Worm (Caenorhabditis elegans) whole organism, L3 larva: ENCODE data around the gene R10H10.3.

Source experiments
- R02D3.7 ChIP-seq: fragments of 150-350 bp; optimal IDR thresholded peaks from 2 replicates; lab custom pipeline; 2014; ENCODE audit warnings: missing biosample characterization, missing genetic modification characterization
- ZK546.5 ChIP-seq: sonication (generic microtip); optimal IDR thresholded peaks from 2 replicates; lab custom pipeline; 2017; ENCODE audit warnings: missing biosample characterization, missing genetic modification characterization
- aly-2 ChIP-seq: fragments of 150-350 bp; optimal IDR thresholded peaks from 2 replicates; lab custom pipeline; 2014; ENCODE audit warnings: missing biosample characterization, missing genetic modification characterization
- ama-1 ChIP-seq: fragments of 150-350 bp; optimal IDR thresholded peaks from 2 replicates; lab custom pipeline; 2018
- ceh-16 ChIP-seq: sonication (generic microtip); optimal IDR thresholded peaks from 2 replicates; lab custom pipeline; 2017; ENCODE audit warnings: missing biosample characterization, missing genetic modification characterization
- ceh-82 ChIP-seq: fragments of 150-350 bp; optimal IDR thresholded peaks from 2 replicates; lab custom pipeline; 2014; ENCODE audit warnings: missing biosample characterization, missing genetic modification characterization
- egl-27 ChIP-seq: sonication (generic microtip); optimal IDR thresholded peaks from 4 replicates; lab custom pipeline; 2017; ENCODE audit warnings: missing biosample characterization, missing genetic modification reagents, missing genetic modification characterization
- elt-2 ChIP-seq: sonication (generic microtip); optimal IDR thresholded peaks from 2 replicates; lab custom pipeline; 2016; ENCODE audit warnings: missing genetic modification reagents, mild to moderate bottlenecking, missing genetic modification characterization, missing compliant biosample characterization
- eor-1 ChIP-seq, 2 experiments: fragments of 150-350 bp; optimal IDR thresholded peaks; 2 replicates each; lab custom pipeline; 2014 to 2018; ENCODE audit warnings: missing biosample characterization in 2 of 2, missing genetic modification characterization in 2 of 2
- fos-1 ChIP-seq: fragments of 150-350 bp; optimal IDR thresholded peaks from 2 replicates; lab custom pipeline; 2014; ENCODE audit warnings: missing biosample characterization, missing genetic modification characterization
- hmg-11 ChIP-seq: sonication (generic microtip); optimal IDR thresholded peaks from 2 replicates; lab custom pipeline; 2016; ENCODE audit warnings: missing genetic modification characterization, missing compliant biosample characterization
- jun-1 ChIP-seq: fragments of 150-350 bp; optimal IDR thresholded peaks from 2 replicates; lab custom pipeline; 2014; ENCODE audit warnings: missing biosample characterization, missing genetic modification reagents, missing genetic modification characterization
- lin-39 ChIP-seq: fragments of 150-350 bp; optimal IDR thresholded peaks from 2 replicates; lab custom pipeline; 2018; ENCODE audit warnings: missing biosample characterization, missing genetic modification reagents, missing genetic modification characterization
- mml-1 ChIP-seq: fragments of 150-350 bp; sonication (generic microtip); optimal IDR thresholded peaks from 3 replicates; lab custom pipeline; 2014; ENCODE audit warnings: missing biosample characterization, missing genetic modification characterization
- nfya-1 ChIP-seq: sonication (generic microtip); optimal IDR thresholded peaks from 2 replicates; lab custom pipeline; 2017; ENCODE audit warnings: missing genetic modification characterization, mild to moderate bottlenecking, missing compliant biosample characterization, antibody characterized with exemption, moderate library complexity; ENCODE audit not compliant: insufficient read depth
- nhr-12 ChIP-seq: fragments of 150-350 bp; optimal IDR thresholded peaks from 2 replicates; lab custom pipeline; 2014; ENCODE audit warnings: missing biosample characterization, missing genetic modification characterization
- nhr-237 ChIP-seq: fragments of 150-350 bp; optimal IDR thresholded peaks from 2 replicates; lab custom pipeline; 2014; ENCODE audit warnings: missing biosample characterization, missing genetic modification characterization
- nhr-28 ChIP-seq: fragments of 150-350 bp; optimal IDR thresholded peaks from 2 replicates; lab custom pipeline; 2014; ENCODE audit warnings: missing biosample characterization, missing genetic modification characterization
- nhr-67 ChIP-seq: fragments of 150-350 bp; optimal IDR thresholded peaks from 2 replicates; lab custom pipeline; 2014; ENCODE audit warnings: missing biosample characterization, missing genetic modification characterization
- pha-4 ChIP-seq: fragments of 150-350 bp; optimal IDR thresholded peaks from 2 replicates; lab custom pipeline; 2014; ENCODE audit warnings: missing biosample characterization, missing genetic modification reagents, missing genetic modification characterization
- pqm-1 ChIP-seq: fragments of 150-350 bp; optimal IDR thresholded peaks from 2 replicates; lab custom pipeline; 2017; ENCODE audit warnings: missing biosample characterization, missing genetic modification characterization, inconsistent platforms
- skn-1 ChIP-seq: fragments of 150-350 bp; optimal IDR thresholded peaks from 2 replicates; lab custom pipeline; 2014; ENCODE audit warnings: missing biosample characterization, missing genetic modification characterization
- tbx-2 ChIP-seq: sonication (generic microtip); optimal IDR thresholded peaks from 2 replicates; lab custom pipeline; 2016; ENCODE audit warnings: mild to moderate bottlenecking, missing genetic modification characterization, missing compliant biosample characterization
- ztf-11 ChIP-seq: fragments of 150-350 bp; optimal IDR thresholded peaks from 2 replicates; lab custom pipeline; 2014; ENCODE audit warnings: missing biosample characterization, missing genetic modification characterization
- ztf-4 ChIP-seq: fragments of 150-350 bp; optimal IDR thresholded peaks from 2 replicates; lab custom pipeline; 2014; ENCODE audit warnings: missing biosample characterization, missing genetic modification characterization

R10H10.3 gene

DNA sequence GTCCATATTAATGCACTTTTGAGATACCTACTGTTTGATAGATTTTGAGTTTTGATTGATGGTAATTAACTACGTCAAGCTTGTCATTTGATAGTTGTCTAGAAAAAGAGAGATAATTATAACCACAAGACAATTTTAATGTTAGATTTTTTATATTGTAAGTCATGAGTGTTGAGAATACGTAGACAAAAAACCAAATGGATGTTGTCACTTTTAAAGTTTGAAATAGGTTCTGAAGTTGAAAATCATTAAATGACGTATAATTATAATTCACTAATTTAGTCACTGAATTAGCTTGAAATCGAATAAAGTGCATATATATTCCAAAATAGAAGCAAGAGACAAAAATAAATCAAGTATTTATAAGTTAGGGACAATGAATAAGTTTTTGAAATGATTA lies 48.8 kb downstream of the R10H10.3 start:
- TF ChIP-seq jun-1 (tag; lab: Kevin White, UChicago) (no peak), nhr-28 (tag; lab: Kevin White, UChicago) (no peak), ztf-4 (tag; lab: Kevin White, UChicago) (no peak), pqm-1 (tag; lab: Kevin White, UChicago) (no peak), fos-1 (tag; lab: Kevin White, UChicago) (no peak), egl-27 (tag; lab: Kevin White, UChicago) (no peak), ceh-82 (no peak), ceh-16 (tag; lab: Kevin White, UChicago) (no peak), eor-1 (tag; optimal IDR thresholded peaks at IDR 0.05; lab: Kevin White, UChicago) (no peak), nhr-12 (tag; lab: Kevin White, UChicago) (no peak), ama-1 (lab: Kevin White, UChicago) (no peak), tbx-2 (no peak), aly-2 (tag; lab: Kevin White, UChicago) (no peak), nhr-67 (tag; lab: Kevin White, UChicago) (no peak), ztf-11 (no peak), lin-39 (no peak), elt-2 (tag; lab: Kevin White, UChicago) (no peak), mml-1 (tag; lab: Kevin White, UChicago) (no peak), nhr-237 (tag; lab: Kevin White, UChicago) (no peak)

DNA sequence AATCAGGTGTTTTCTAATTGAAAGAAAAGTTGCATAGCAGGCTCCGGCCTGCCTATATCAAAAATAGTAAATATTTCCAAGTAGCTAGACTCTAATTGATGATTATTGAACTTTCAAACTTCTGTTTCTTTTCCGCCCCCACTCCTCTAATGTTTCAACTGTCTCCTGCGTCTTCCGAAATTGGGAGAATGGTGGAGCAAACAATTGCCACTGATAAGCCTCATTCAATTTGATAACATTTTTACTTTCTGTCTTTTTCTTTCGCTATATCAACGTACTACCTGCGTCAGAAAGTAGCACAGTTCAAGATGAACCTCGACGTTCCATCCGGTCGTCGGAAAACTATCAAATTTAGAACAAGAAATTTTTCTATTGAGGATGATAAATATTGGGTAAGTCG lies 50.6 kb downstream of the R10H10.3 start, which contains the start of gene F13B12.3:
Gene F13B12.3, plus strand, starts transcription at position 223 of the 400 bp plus-strand sequence.
- no peak for TF ChIP-seq hmg-11 (tag; lab: Kevin White, UChicago)
- TF ChIP-seq ZK546.5 (tag; lab: Kevin White, UChicago), result no peak
- peak; percentile 15 for TF ChIP-seq pha-4 (tag; lab: Kevin White, UChicago)
- TF ChIP-seq R02D3.7 (tag; lab: Kevin White, UChicago), result no peak
- TF ChIP-seq lin-39, result no peak
- peak; percentile 90 for TF ChIP-seq elt-2 (tag; lab: Kevin White, UChicago)
- no peak for TF ChIP-seq nfya-1 (tag; lab: Kevin White, UChicago)
- TF ChIP-seq pqm-1 (tag; lab: Kevin White, UChicago), result peak; percentile 90
- no peak for TF ChIP-seq skn-1 (tag; lab: Kevin White, UChicago)
